Worm (Caenorhabditis elegans): ENCODE data around the gene sad-1.

sad-1 gene

ce11 chrX:13469907-13470647 lies 30.4 kb downstream of the sad-1 start:
- TF ChIP-seq pag-3 (tag; optimal IDR thresholded peaks at IDR 0.05; ENCODE audit: borderline replicate concordance, insufficient read depth) (no peak), blmp-1 (tag; optimal IDR thresholded peaks at IDR 0.05) (peak; percentile 83), nhr-20 (tag; optimal IDR thresholded peaks at IDR 0.05) (no peak), nhr-47 (tag; optimal IDR thresholded peaks at IDR 0.05) (no peak), lin-14 (GFP tag; optimal IDR thresholded peaks at IDR 0.05) (no peak), zag-1 (tag; optimal IDR thresholded peaks at IDR 0.05) (no peak), ceh-82 (tag; optimal IDR thresholded peaks at IDR 0.05) (no peak), lsy-2 (tag; optimal IDR thresholded peaks at IDR 0.05) (no peak), snu-23 (GFP tag; optimal IDR thresholded peaks at IDR 0.05) (no peak), dsc-1 (tag; optimal IDR thresholded peaks at IDR 0.05) (no peak), lin-13 (GFP tag; optimal IDR thresholded peaks at IDR 0.05) (no peak), elt-3 (tag; optimal IDR thresholded peaks at IDR 0.05) (peak in 2 of 6 experiments; percentile 15), ceh-90 (tag; optimal IDR thresholded peaks at IDR 0.05) (no peak)

DNA sequence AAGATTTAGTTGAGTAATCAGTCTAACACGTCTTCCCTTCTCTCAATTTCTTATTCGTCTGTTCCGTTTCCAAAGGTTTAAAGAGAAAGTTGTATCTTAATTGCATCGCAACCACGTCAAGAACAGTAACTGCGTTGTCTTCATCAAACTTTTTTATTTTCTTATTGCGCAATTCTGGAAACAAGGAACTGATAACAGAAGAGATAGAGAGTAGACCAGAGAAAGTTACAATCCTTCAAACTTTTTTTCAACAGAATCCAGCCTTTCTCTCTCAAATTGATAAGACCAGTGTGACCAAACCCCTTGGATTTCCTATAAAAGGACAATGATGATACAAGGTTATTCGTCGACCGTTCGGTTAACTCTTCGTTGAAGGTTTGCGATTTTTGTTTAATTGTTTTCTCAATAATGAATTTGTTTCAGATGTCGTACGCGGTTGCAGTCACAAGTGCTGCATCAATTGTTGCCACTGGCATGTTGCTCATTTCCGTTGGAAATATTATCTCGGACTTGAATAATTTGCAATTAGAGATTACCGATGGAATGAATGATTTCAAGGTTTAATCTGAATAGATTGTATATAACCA lies 31.3 kb downstream of the sad-1 start, which contains the start of gene col-184:
TSS of gene col-184 (plus strand) at position 409 of the 587 bp plus-strand sequence.
- TF ChIP-seq ets-5 (GFP tag; IDR thresholded peaks at IDR 0.05) (no peak), blmp-1 (tag; optimal IDR thresholded peaks at IDR 0.05) (peak; percentile 79), nhr-77 (tag; optimal IDR thresholded peaks at IDR 0.05) (no peak), ceh-8 (GFP tag; optimal IDR thresholded peaks at IDR 0.05) (no peak), unc-98 (GFP tag; IDR thresholded peaks at IDR 0.05) (no peak), elt-3 (tag; optimal IDR thresholded peaks at IDR 0.05) (peak in 1 of 6 experiments; percentile 42), egl-27 (tag; optimal IDR thresholded peaks at IDR 0.05) (no peak)

DNA sequence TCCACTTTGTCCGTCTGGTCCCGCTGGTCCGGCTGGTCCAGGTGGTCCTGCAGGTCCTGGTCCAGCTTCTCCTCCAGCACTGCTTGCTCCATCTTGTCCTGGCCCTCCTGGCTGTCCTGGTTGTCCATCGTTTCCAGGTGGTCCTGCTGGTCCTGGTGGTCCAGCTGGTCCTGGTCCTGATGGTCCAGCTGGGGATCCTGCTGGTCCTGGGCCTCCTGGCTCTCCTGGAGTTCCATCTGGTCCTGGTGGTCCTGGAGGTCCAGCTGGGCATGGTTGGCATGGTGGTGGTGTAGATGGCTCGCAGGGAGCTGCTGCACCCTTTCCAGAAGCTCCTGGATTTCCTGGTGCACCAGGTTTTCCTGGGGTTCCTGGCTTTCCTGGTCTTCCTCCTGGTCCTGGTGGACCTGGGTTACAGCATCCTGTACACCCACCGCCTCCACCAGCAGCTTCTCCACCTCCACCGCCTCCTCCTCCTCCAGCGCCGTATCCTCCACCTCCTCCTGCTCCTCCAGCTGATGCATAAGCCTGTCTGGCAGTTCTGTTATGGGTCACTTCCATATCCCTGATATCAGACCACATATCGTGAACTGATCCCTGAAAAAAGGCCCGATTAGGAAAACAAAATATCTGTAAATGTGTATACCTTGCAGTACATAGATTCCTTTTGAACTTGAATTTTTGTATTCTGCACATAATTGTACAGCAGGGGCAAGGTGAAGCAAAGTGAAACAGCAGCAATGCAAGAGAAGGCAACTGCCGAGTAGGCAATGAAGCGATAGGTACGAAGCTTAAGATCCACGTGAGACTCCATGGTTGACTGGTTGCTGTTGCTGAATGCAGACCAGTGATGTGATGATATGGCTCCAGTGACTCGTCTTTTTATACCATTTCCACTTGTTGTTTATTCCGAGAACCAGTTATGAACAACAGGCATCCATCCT lies 33.3 kb downstream of the sad-1 start, which contains the start of gene col-183:
TSS of gene col-183 (minus strand) at position 839 of the 941 bp plus-strand sequence.
- TF ChIP-seq unc-98 (GFP tag; IDR thresholded peaks at IDR 0.05): no peak
- no peak for TF ChIP-seq nhr-47 (tag; optimal IDR thresholded peaks at IDR 0.05)
- TF ChIP-seq lin-35 (GFP tag; optimal IDR thresholded peaks at IDR 0.05): no peak
- no peak for TF ChIP-seq ztf-4 (tag; optimal IDR thresholded peaks at IDR 0.05)
- no peak for TF ChIP-seq nhr-20 (tag; optimal IDR thresholded peaks at IDR 0.05)
- peak; percentile 55 for TF ChIP-seq ceh-8 (GFP tag; optimal IDR thresholded peaks at IDR 0.05)
- TF ChIP-seq nhr-237 (tag; optimal IDR thresholded peaks at IDR 0.05): no peak

DNA sequence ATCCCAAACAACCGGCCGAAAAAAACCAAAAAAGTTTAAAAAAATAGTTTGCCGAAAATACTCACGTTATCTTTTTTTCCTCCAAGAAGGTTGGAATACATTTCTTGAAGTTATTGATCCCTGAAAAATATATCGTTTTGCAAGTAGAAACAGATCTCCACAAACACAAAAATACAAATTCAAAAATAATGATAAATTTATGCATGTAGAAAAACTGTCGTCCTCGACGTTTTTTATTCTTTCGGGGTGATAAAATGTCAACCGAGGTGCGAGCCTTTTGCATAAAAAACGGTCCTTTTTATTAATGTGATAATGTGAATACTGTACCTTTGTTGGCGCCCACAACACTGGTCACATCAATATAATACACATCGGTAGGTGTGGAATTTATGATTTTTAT lies 36.7 kb downstream of the sad-1 start, which contains the start of gene F02D10.2:
TSS of gene F02D10.2 (minus strand) at position 101 of the 400 bp plus-strand sequence.
- TF ChIP-seq elt-3 (tag; optimal IDR thresholded peaks at IDR 0.05) (no peak), nhr-19 (GFP tag; conservative IDR thresholded peaks at IDR 0.05) (no peak), ama-1 (optimal IDR thresholded peaks at IDR 0.05) (no peak), mef-2 (tag; optimal IDR thresholded peaks at IDR 0.05) (no peak), pag-3 (tag; optimal IDR thresholded peaks at IDR 0.05; ENCODE audit: borderline replicate concordance, insufficient read depth) (no peak), unc-30 (tag; optimal IDR thresholded peaks at IDR 0.05) (no peak), nhr-12 (tag; optimal IDR thresholded peaks at IDR 0.05) (no peak), hlh-17 (GFP tag; optimal IDR thresholded peaks at IDR 0.05; ENCODE audit: borderline replicate concordance) (no peak), swsn-7 (tag; optimal IDR thresholded peaks at IDR 0.05) (no peak), lin-14 (GFP tag; optimal IDR thresholded peaks at IDR 0.05) (no peak), dsc-1 (tag; optimal IDR thresholded peaks at IDR 0.05) (no peak), ceh-88 (GFP tag; IDR thresholded peaks at IDR 0.05) (no peak), elt-2 (tag; optimal IDR thresholded peaks at IDR 0.05) (no peak), tlp-1 (tag; optimal IDR thresholded peaks at IDR 0.05) (no peak), sox-4 (tag; optimal IDR thresholded peaks at IDR 0.05) (no peak), efl-1 (optimal IDR thresholded peaks at IDR 0.05) (no peak), efl-1 (GFP tag; optimal IDR thresholded peaks at IDR 0.05 in 1 of 2) (no peak), pqm-1 (tag; optimal IDR thresholded peaks at IDR 0.05) (no peak)
